Fruit fly (Drosophila melanogaster): ENCODE data around the gene Sytalpha.

Gene Sytalpha

dm6 chr2L:17588173-17589082 is 3.6 kb upstream of the Sytalpha start (continued):
- TF ChIP-seq CG1647 (GFP tag; optimal IDR thresholded peaks at IDR 0.05) (no peak), Hr51 (GFP tag; optimal IDR thresholded peaks at IDR 0.05) (peak in 1 of 2 experiments; percentile 61), Antp (GFP tag; optimal IDR thresholded peaks at IDR 0.05) (no peak), grn (GFP tag; optimal IDR thresholded peaks at IDR 0.05) (no peak), Ada2b (GFP tag; IDR thresholded peaks at IDR 0.05) (no peak), CG4424 (GFP tag; optimal IDR thresholded peaks at IDR 0.05) (peak; percentile 43), fd64A (GFP tag; optimal IDR thresholded peaks at IDR 0.05) (no peak), CG3995 (GFP tag; optimal IDR thresholded peaks at IDR 0.05) (no peak), tna (GFP tag; IDR thresholded peaks at IDR 0.05; ENCODE audit: partially characterized antibody) (no peak), hb (GFP tag; IDR thresholded peaks at IDR 0.05; ENCODE audit: partially characterized antibody) (no peak), Hsf (GFP tag; optimal IDR thresholded peaks at IDR 0.05) (no peak), dm (GFP tag; optimal IDR thresholded peaks at IDR 0.05) (no peak), grau (tag; optimal IDR thresholded peaks at IDR 0.05) (peak; percentile 72), CG10462 (GFP tag; optimal IDR thresholded peaks at IDR 0.05) (no peak), sisA (GFP tag; IDR thresholded peaks at IDR 0.05) (no peak), CG9215 (GFP tag; IDR thresholded peaks at IDR 0.05) (no peak), Kr (GFP tag; optimal IDR thresholded peaks at IDR 0.05) (no peak), B-H2 (GFP tag; optimal IDR thresholded peaks at IDR 0.05) (no peak), CG14441 (GFP tag; IDR thresholded peaks at IDR 0.05) (no peak), CG4820 (GFP tag; optimal IDR thresholded peaks at IDR 0.05) (peak; percentile 32), cas (GFP tag; IDR thresholded peaks at IDR 0.05) (no peak), CG2199 (GFP tag; IDR thresholded peaks at IDR 0.05) (peak; percentile 94; the same call in 2 of the 3 replicates), p53 (GFP tag; optimal IDR thresholded peaks at IDR 0.05) (no peak), CrebB (tag; optimal IDR thresholded peaks at IDR 0.05) (no peak), CG13775 (GFP tag; optimal IDR thresholded peaks at IDR 0.05) (peak; percentile 13), bbx (GFP tag; IDR thresholded peaks at IDR 0.05; ENCODE audit: partially characterized antibody) (no peak), ro (GFP tag; IDR thresholded peaks at IDR 0.05) (no peak), CG12236 (GFP tag; optimal IDR thresholded peaks at IDR 0.05) (no peak), sr (GFP tag; IDR thresholded peaks at IDR 0.05) (no peak), CG7987 (GFP tag; optimal IDR thresholded peaks at IDR 0.05) (no peak), CG3838 (GFP tag; optimal IDR thresholded peaks at IDR 0.05) (no peak), zf30C (GFP tag; optimal IDR thresholded peaks at IDR 0.05) (peak; percentile 75), CG14050 (GFP tag; IDR thresholded peaks at IDR 0.05) (no peak), crc (GFP tag; optimal IDR thresholded peaks at IDR 0.05) (no peak), CG9609 (GFP tag; optimal IDR thresholded peaks at IDR 0.05) (no peak), shn (GFP tag; optimal IDR thresholded peaks at IDR 0.05) (no peak), slbo (GFP tag; IDR thresholded peaks at IDR 0.05) (no peak), ssp (GFP tag; IDR thresholded peaks at IDR 0.05) (no peak), vfl (GFP tag; optimal IDR thresholded peaks at IDR 0.05) (no peak), CG11398 (GFP tag; optimal IDR thresholded peaks at IDR 0.05) (no peak), ac (GFP tag; optimal IDR thresholded peaks at IDR 0.05) (no peak), fd3F (GFP tag; optimal IDR thresholded peaks at IDR 0.05) (no peak), CG12391 (tag; optimal IDR thresholded peaks at IDR 0.05) (peak; percentile 75), croc (GFP tag; conservative IDR thresholded peaks at IDR 0.05) (peak; percentile 14; the same call in 1 of the 3 replicates), Hand (GFP tag; optimal IDR thresholded peaks at IDR 0.05) (no peak), vvl (GFP tag; IDR thresholded peaks at IDR 0.05) (no peak; the same call in 1 of the 2 replicates), mld (GFP tag; IDR thresholded peaks at IDR 0.05; ENCODE audit: partially characterized antibody) (no peak), row (GFP tag; IDR thresholded peaks at IDR 0.05) (peak; percentile 49; the same call in 2 of the 3 replicates), ATbp (GFP tag; optimal IDR thresholded peaks at IDR 0.05) (no peak), bigmax (GFP tag; optimal IDR thresholded peaks at IDR 0.05) (no peak)

Measured in whole organism, embryonic.